Worm (Caenorhabditis elegans) whole organism, early embryonic: ENCODE results near the gene clc-4.

Experiments
- B0310.2 ChIP-seq: sonication (generic microtip); optimal IDR thresholded peaks from 2 replicates; lab custom pipeline; 2016; ENCODE audit warnings: mild to moderate bottlenecking, missing genetic modification characterization, missing compliant biosample characterization
- F13C5.2 ChIP-seq: sonication (generic microtip); optimal IDR thresholded peaks from 2 replicates; lab custom pipeline; 2017; ENCODE audit warnings: mild to moderate bottlenecking, missing genetic modification characterization, inconsistent platforms, missing compliant biosample characterization
- aly-1 ChIP-seq: sonication (generic microtip); optimal IDR thresholded peaks from 2 replicates; lab custom pipeline; 2016; ENCODE audit warnings: missing genetic modification characterization, missing compliant biosample characterization
- ama-1 ChIP-seq: fragments of 150-350 bp; optimal IDR thresholded peaks from 2 replicates; lab custom pipeline; 2014
- ets-7 ChIP-seq: sonication (generic microtip); optimal IDR thresholded peaks from 2 replicates; lab custom pipeline; 2016; ENCODE audit warnings: missing genotype, missing genetic modification characterization, missing compliant biosample characterization
- flt-1 ChIP-seq: fragments of 200-800 bp; sonication (Bioruptor generic); IDR thresholded peaks from 2 replicates; pipeline ENCODE4 v1.3.6; 2022; ENCODE audit warnings: missing genetic modification characterization, missing compliant biosample characterization
- hmg-4 ChIP-seq: fragments of 200-800 bp; sonication (Bioruptor generic); optimal IDR thresholded peaks from 2 replicates; lab custom pipeline; 2018; ENCODE audit warnings: mild to moderate bottlenecking, missing genetic modification characterization, missing compliant biosample characterization
- hnd-1 ChIP-seq: sonication (generic microtip); optimal IDR thresholded peaks from 2 replicates; lab custom pipeline; 2016; ENCODE audit warnings: missing genetic modification characterization, missing compliant biosample characterization
- pes-1 ChIP-seq: fragments of 200-800 bp; sonication (Bioruptor generic); IDR thresholded peaks from 2 replicates; pipeline ENCODE4 v1.3.6; 2022; ENCODE audit warnings: missing genetic modification reagents, missing genetic modification characterization, missing compliant biosample characterization
- scrt-1 ChIP-seq: fragments of 200-800 bp; sonication (Bioruptor generic); IDR thresholded peaks from 2 replicates; pipeline ENCODE4 v1.3.6; 2022; ENCODE audit warnings: missing genetic modification characterization, missing compliant biosample characterization
- sea-1 ChIP-seq: fragments of 200-800 bp; sonication (Bioruptor generic); conservative IDR thresholded peaks from 2 replicates; pipeline ENCODE4 v1.3.6; 2022; ENCODE audit warnings: missing genetic modification characterization, missing compliant biosample characterization
- tbx-11 ChIP-seq: fragments of 200-800 bp; sonication (Bioruptor generic); IDR thresholded peaks from 2 replicates; pipeline ENCODE4 v1.3.6; 2022; ENCODE audit warnings: missing genetic modification characterization, missing compliant biosample characterization
- tbx-37 ChIP-seq: fragments of 200-800 bp; sonication (Bioruptor generic); conservative IDR thresholded peaks from 2 replicates; pipeline ENCODE4 v1.3.6; 2022; ENCODE audit warnings: missing genetic modification reagents, missing genetic modification characterization, missing compliant biosample characterization
- tra-4 ChIP-seq: sonication (generic microtip); optimal IDR thresholded peaks from 2 replicates; lab custom pipeline; 2017; ENCODE audit warnings: missing genetic modification characterization, missing compliant biosample characterization

DNA sequence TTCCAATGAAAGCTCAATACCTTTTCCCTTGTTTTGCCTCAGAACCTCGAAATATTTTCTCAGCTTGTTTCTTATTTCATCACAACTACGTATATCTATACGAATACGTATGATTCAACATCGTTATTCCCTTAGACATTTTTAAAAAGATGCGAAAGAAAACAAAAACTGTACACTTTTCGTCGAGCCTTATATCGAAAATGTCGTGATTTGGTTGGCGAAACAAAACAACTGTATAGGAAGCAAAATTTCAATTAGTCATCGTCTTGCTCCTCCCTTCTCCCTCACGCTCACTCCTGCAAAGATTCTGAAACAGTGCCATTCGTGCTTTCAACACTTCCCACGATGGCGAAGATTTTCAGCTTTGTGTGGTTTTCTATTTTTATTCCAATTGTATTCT is 3.5 kb upstream of the clc-4 start, which contains the start of gene ttr-14:
- TF ChIP-seq ama-1 (lab: Kevin White, UChicago): no peak
- TF ChIP-seq tbx-37 (GFP tag; lab: Robert Waterston, UW): no peak
- TF ChIP-seq flt-1 (GFP tag; lab: Robert Waterston, UW): no peak
- no peak for TF ChIP-seq F13C5.2 (tag; lab: Kevin White, UChicago)
- TF ChIP-seq sea-1 (GFP tag; lab: Robert Waterston, UW): no peak
- no peak for TF ChIP-seq hnd-1 (tag; lab: Kevin White, UChicago)
- TF ChIP-seq tra-4: no peak
- no peak for TF ChIP-seq hmg-4 (GFP tag; lab: Kevin White, UChicago)
- TF ChIP-seq pes-1: no peak
- TF ChIP-seq scrt-1 (GFP tag; lab: Robert Waterston, UW): no peak
- no peak for TF ChIP-seq B0310.2 (tag; lab: Kevin White, UChicago)
- TF ChIP-seq aly-1 (tag; lab: Kevin White, UChicago): no peak
- no peak for TF ChIP-seq ets-7 (tag; lab: Kevin White, UChicago)
- TF ChIP-seq tbx-11 (GFP tag; lab: Robert Waterston, UW): no peak
